Worm (Caenorhabditis elegans): ENCODE measurements around the gene ptd-2.

DNA sequence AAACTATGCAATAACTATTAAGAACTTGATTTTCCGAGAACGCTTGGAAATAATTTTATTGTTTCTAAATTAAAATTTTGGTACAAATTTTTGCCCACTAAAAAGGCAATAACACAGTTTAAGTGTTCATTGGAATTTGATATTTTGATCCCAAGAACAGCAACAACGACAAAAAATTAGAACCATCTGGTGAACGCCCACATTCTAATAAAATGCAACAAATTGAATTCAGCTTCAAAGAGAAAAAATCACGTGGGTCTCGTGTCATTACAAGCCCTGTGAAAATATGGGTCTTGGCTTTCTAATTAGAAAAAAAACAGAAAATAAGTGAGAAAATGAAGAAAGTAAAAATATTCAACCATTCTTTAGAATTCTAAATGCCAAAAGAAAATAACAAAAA lies 21.8 kb downstream of the ptd-2 start:
- TF ChIP-seq hlh-15 (tag; optimal IDR thresholded peaks at IDR 0.05) (no peak), dmd-4 (tag; optimal IDR thresholded peaks at IDR 0.05; ENCODE audit: borderline replicate concordance) (no peak), ttx-3 (tag; optimal IDR thresholded peaks at IDR 0.05) (no peak), elt-2 (tag; optimal IDR thresholded peaks at IDR 0.05) (no peak), ceh-48 (tag; optimal IDR thresholded peaks at IDR 0.05) (no peak), sox-4 (tag; optimal IDR thresholded peaks at IDR 0.05) (no peak), unc-55 (GFP tag; optimal IDR thresholded peaks at IDR 0.05) (no peak), pag-3 (tag; optimal IDR thresholded peaks at IDR 0.05; ENCODE audit: borderline replicate concordance) (no peak)
